Fruit fly (Drosophila melanogaster): ENCODE data around the gene Coq8.
A peak's percentile ranks its signal among the peaks of the same experiment; 100 is the strongest.

Coq8 gene

dm6 chrX:12937825-12938520 lies 37.1 kb upstream of the Coq8 start (continued):
- TF ChIP-seq prd (optimal IDR thresholded peaks at IDR 0.05), result no peak
- TF ChIP-seq prd (GFP tag; IDR thresholded peaks at IDR 0.05), result peak; percentile 35; the same call in 1 of the 3 replicates
- peak; percentile 28 for TF ChIP-seq CG10209 (GFP tag; optimal IDR thresholded peaks at IDR 0.05)
- TF ChIP-seq sd (tag; optimal IDR thresholded peaks at IDR 0.05), result peak; percentile 13
- 0 out of 2 replicates have a peak, but pooled peaks have one; percentile 14 for TF ChIP-seq HLH3B (GFP tag; IDR thresholded peaks at IDR 0.05)
- peak; percentile 82 for TF ChIP-seq CG18599 (GFP tag; optimal IDR thresholded peaks at IDR 0.05)
- no peak for TF ChIP-seq knrl (GFP tag; IDR thresholded peaks at IDR 0.05; ENCODE audit: partially characterized antibody)
- TF ChIP-seq CG32767 (GFP tag; IDR thresholded peaks at IDR 0.05), result no peak
- TF ChIP-seq CG12236 (GFP tag; optimal IDR thresholded peaks at IDR 0.05), result no peak
- no peak; the same call in 2 of the 3 replicates for TF ChIP-seq B-H1 (GFP tag; IDR thresholded peaks at IDR 0.05)
- TF ChIP-seq CG10321 (GFP tag; IDR thresholded peaks at IDR 0.05), result 0 out of 2 replicates have a peak, but pooled peaks have one; percentile 41
- TF ChIP-seq slp2 (GFP tag; optimal IDR thresholded peaks at IDR 0.05), result no peak
- TF ChIP-seq ERR (GFP tag; optimal IDR thresholded peaks at IDR 0.05), result no peak
- peak; percentile 28 for TF ChIP-seq Dek (tag; optimal IDR thresholded peaks at IDR 0.05)
- no peak for TF ChIP-seq gsb (GFP tag; IDR thresholded peaks at IDR 0.05)
- peak; percentile 32 for TF ChIP-seq Hand (GFP tag; optimal IDR thresholded peaks at IDR 0.05)
- TF ChIP-seq CG9932 (GFP tag; IDR thresholded peaks at IDR 0.05), result peak; percentile 43
- TF ChIP-seq CG32532 (GFP tag; IDR thresholded peaks at IDR 0.05), result peak; percentile 30; the same call in 1 of the 2 replicates
- TF ChIP-seq Blimp-1 (GFP tag; optimal IDR thresholded peaks at IDR 0.05), result peak; percentile 49
- no peak for TF ChIP-seq trem (tag; optimal IDR thresholded peaks at IDR 0.05)
- TF ChIP-seq CG14710 (tag; optimal IDR thresholded peaks at IDR 0.05), result peak; percentile 39
- TF ChIP-seq CG1832 (GFP tag; optimal IDR thresholded peaks at IDR 0.05), result peak; percentile 94
- no peak for TF ChIP-seq amos (GFP tag; IDR thresholded peaks at IDR 0.05; ENCODE audit: partially characterized antibody)
- no peak for TF ChIP-seq sna (GFP tag; IDR thresholded peaks at IDR 0.05; ENCODE audit: partially characterized antibody)
- no peak for TF ChIP-seq H2.0 (GFP tag; IDR thresholded peaks at IDR 0.05)
- TF ChIP-seq hbn (GFP tag; IDR thresholded peaks at IDR 0.05; ENCODE audit: partially characterized antibody), result no peak
- peak; percentile 46 for TF ChIP-seq CG8388 (GFP tag; optimal IDR thresholded peaks at IDR 0.05)
- TF ChIP-seq Atf6 (GFP tag; IDR thresholded peaks at IDR 0.05), result peak; percentile 52; the same call in 1 of the 2 replicates
- TF ChIP-seq bcd (GFP tag; optimal IDR thresholded peaks at IDR 0.05), result peak; percentile 34
- no peak for TF ChIP-seq NFAT (GFP tag; IDR thresholded peaks at IDR 0.05)
- TF ChIP-seq Hr51 (GFP tag; optimal IDR thresholded peaks at IDR 0.05), result peak in 1 of 2 experiments; percentile 58
- no peak for TF ChIP-seq fd3F (GFP tag; optimal IDR thresholded peaks at IDR 0.05)
- TF ChIP-seq scrt (GFP tag; optimal IDR thresholded peaks at IDR 0.05), result peak; percentile 28
- peak; percentile 40; the same call in 1 of the 3 replicates for TF ChIP-seq CG7357 (GFP tag; IDR thresholded peaks at IDR 0.05)
- no peak for TF ChIP-seq CG31224 (GFP tag; IDR thresholded peaks at IDR 0.05)
- TF ChIP-seq Oaz (GFP tag; IDR thresholded peaks at IDR 0.05), result no peak
- no peak for TF ChIP-seq Chrac-16 (GFP tag; optimal IDR thresholded peaks at IDR 0.05)
- no peak for TF ChIP-seq Side (GFP tag; optimal IDR thresholded peaks at IDR 0.05)
- peak; percentile 24 for TF ChIP-seq caup (GFP tag; optimal IDR thresholded peaks at IDR 0.05; ENCODE audit: severe bottlenecking)
- TF ChIP-seq CG17361 (GFP tag; IDR thresholded peaks at IDR 0.05), result peak; percentile 56
- TF ChIP-seq CG31441 (GFP tag; IDR thresholded peaks at IDR 0.05), result peak; percentile 70
- peak; percentile 17 for TF ChIP-seq CG18619 (GFP tag; optimal IDR thresholded peaks at IDR 0.05)
- TF ChIP-seq Oli (tag; optimal IDR thresholded peaks at IDR 0.05), result peak; percentile 53
- TF ChIP-seq Sox100B (GFP tag; optimal IDR thresholded peaks at IDR 0.05), result peak; percentile 59
- TF ChIP-seq CG2120 (GFP tag; optimal IDR thresholded peaks at IDR 0.05), result peak; percentile 36
- TF ChIP-seq Awh (GFP tag; IDR thresholded peaks at IDR 0.05), result 0 out of 2 replicates have a peak, but pooled peaks have one; percentile 15
- peak; percentile 46; the same call in 1 of the 2 replicates for TF ChIP-seq crol (GFP tag; IDR thresholded peaks at IDR 0.05)
- peak; percentile 42; the same call in 1 of the 2 replicates for TF ChIP-seq slbo (GFP tag; IDR thresholded peaks at IDR 0.05)

Measured in whole organism, embryonic.